Fruit fly (Drosophila melanogaster) whole organism, embryonic: ENCODE results near the gene CG46459.

ENCODE experiments used
- CG10209 ChIP-seq: fragments of 200-800 bp; sonication (Bioruptor generic); optimal IDR thresholded peaks from 3 replicates; lab custom pipeline; 2017; ENCODE audit warnings: missing biosample characterization, mild to moderate bottlenecking, missing genetic modification characterization, missing genetic modification reagents
- CG10321 ChIP-seq: fragments of 200-800 bp; sonication (Bioruptor generic); IDR thresholded peaks from 2 replicates; pipeline ENCODE4 v1.3.6; 2022; ENCODE audit warnings: missing biosample characterization, missing genetic modification characterization
- CG10431 ChIP-seq: fragments of 200-800 bp; sonication (Bioruptor generic); optimal IDR thresholded peaks from 3 replicates; lab custom pipeline; 2018; ENCODE audit warnings: missing biosample characterization, mild to moderate bottlenecking, missing genetic modification characterization
- CG12236 ChIP-seq: fragments of 200-800 bp; sonication (Bioruptor generic); optimal IDR thresholded peaks from 2 replicates; lab custom pipeline; 2016; ENCODE audit warnings: missing biosample characterization, missing genetic modification characterization
- CG14050 ChIP-seq: fragments of 200-800 bp; sonication (Bioruptor generic); IDR thresholded peaks from 3 replicates; pipeline ENCODE4 v1.3.6; 2022; ENCODE audit warnings: missing biosample characterization, missing genetic modification characterization
- CG15269 ChIP-seq: fragments of 200-800 bp; sonication (Bioruptor generic); optimal IDR thresholded peaks from 2 replicates; lab custom pipeline; 2018; ENCODE audit warnings: missing biosample characterization, mild to moderate bottlenecking, missing genetic modification characterization, moderate library complexity
- CG15696 ChIP-seq: fragments of 200-800 bp; sonication (Bioruptor generic); optimal IDR thresholded peaks from 2 replicates; lab custom pipeline; 2019; ENCODE audit warnings: missing biosample characterization, mild to moderate bottlenecking, missing genetic modification characterization, moderate library complexity
- CG16779 ChIP-seq: fragments of 200-800 bp; sonication (Bioruptor generic); IDR thresholded peaks from 2 replicates; pipeline ENCODE4 v1.3.6; 2022; ENCODE audit warnings: missing biosample characterization, missing genetic modification characterization
- CG16863 ChIP-seq: fragments of 200-800 bp; sonication (Bioruptor generic); optimal IDR thresholded peaks from 3 replicates; lab custom pipeline; 2016; ENCODE audit warnings: missing biosample characterization, missing genetic modification characterization
- CG2129 ChIP-seq: fragments of 200-800 bp; sonication (Bioruptor generic); IDR thresholded peaks from 2 replicates; pipeline ENCODE4 v1.3.6; 2022; ENCODE audit warnings: missing biosample characterization, missing genetic modification characterization; ENCODE audit not compliant: partially characterized antibody
- CG2875 ChIP-seq: fragments of 200-800 bp; sonication (Bioruptor generic); optimal IDR thresholded peaks from 2 replicates; lab custom pipeline; 2017; ENCODE audit warnings: missing biosample characterization, mild to moderate bottlenecking, missing genetic modification characterization, missing genetic modification reagents
- CG33213 ChIP-seq: fragments of 200-800 bp; sonication (Bioruptor generic); optimal IDR thresholded peaks from 3 replicates; lab custom pipeline; 2016; ENCODE audit warnings: missing biosample characterization, missing genetic modification characterization
- CG6813 ChIP-seq: fragments of 200-800 bp; sonication (Bioruptor generic); optimal IDR thresholded peaks from 2 replicates; lab custom pipeline; 2017; ENCODE audit warnings: missing biosample characterization, missing genetic modification characterization, mild to moderate bottlenecking, moderate library complexity, missing genetic modification reagents
- CG7928 ChIP-seq: fragments of 200-800 bp; sonication (Bioruptor generic); optimal IDR thresholded peaks from 2 replicates; lab custom pipeline; 2017; ENCODE audit warnings: missing biosample characterization, mild to moderate bottlenecking, missing genetic modification characterization
- CG9609 ChIP-seq: fragments of 200-800 bp; sonication (Bioruptor generic); optimal IDR thresholded peaks from 3 replicates; lab custom pipeline; 2016; ENCODE audit warnings: missing biosample characterization, missing genetic modification characterization
- Dbx ChIP-seq: fragments of 200-800 bp; sonication (Bioruptor generic); IDR thresholded peaks from 3 replicates; pipeline ENCODE4 v1.3.6; 2022; ENCODE audit warnings: missing biosample characterization, missing genetic modification characterization
- Dip2 ChIP-seq: fragments of 200-800 bp; sonication (Bioruptor generic); IDR thresholded peaks from 2 replicates; pipeline ENCODE4 v1.3.6; 2022; ENCODE audit warnings: missing biosample characterization, missing genetic modification characterization
- ERR ChIP-seq: fragments of 200-800 bp; sonication (Bioruptor generic); optimal IDR thresholded peaks from 2 replicates; lab custom pipeline; 2016; ENCODE audit warnings: missing biosample characterization, missing genetic modification characterization
- HmgD ChIP-seq: fragments of 200-800 bp; sonication (Bioruptor generic); optimal IDR thresholded peaks from 3 replicates; lab custom pipeline; 2016; ENCODE audit warnings: missing biosample characterization, missing genetic modification characterization
- HmgZ ChIP-seq: fragments of 200-800 bp; sonication (Bioruptor generic); optimal IDR thresholded peaks from 2 replicates; lab custom pipeline; 2018; ENCODE audit warnings: missing biosample characterization, mild to moderate bottlenecking, missing genetic modification characterization
- Hr51 ChIP-seq, 2 experiments: fragments of 200-800 bp; sonication (Bioruptor generic); optimal IDR thresholded peaks; 2 replicates in 1 of 2; 3 replicates in 1 of 2; lab custom pipeline; 2016 to 2018; ENCODE audit warnings: missing biosample characterization in 2 of 2, missing genetic modification characterization in 2 of 2, mild to moderate bottlenecking in 1 of 2, moderate library complexity in 1 of 2
- Lim3 ChIP-seq: fragments of 200-800 bp; sonication (Bioruptor generic); IDR thresholded peaks from 2 replicates; pipeline ENCODE4 v1.3.6; 2022; ENCODE audit warnings: missing biosample characterization, missing genetic modification characterization
- MTF-1 ChIP-seq: fragments of 200-800 bp; sonication (Bioruptor generic); optimal IDR thresholded peaks from 2 replicates; lab custom pipeline; 2018; ENCODE audit warnings: missing biosample characterization, mild to moderate bottlenecking, missing genetic modification characterization, borderline replicate concordance
- Neu2 ChIP-seq: fragments of 200-800 bp; sonication (Bioruptor generic); optimal IDR thresholded peaks from 3 replicates; lab custom pipeline; 2016; ENCODE audit warnings: missing biosample characterization, missing genetic modification characterization, borderline replicate concordance
- Scr ChIP-seq: fragments of 200-800 bp; sonication (Bioruptor generic); IDR thresholded peaks from 2 replicates; pipeline ENCODE4 v1.3.6; 2022; ENCODE audit warnings: missing biosample characterization, missing genetic modification characterization; ENCODE audit not compliant: partially characterized antibody
- Side ChIP-seq: fragments of 200-800 bp; sonication (Bioruptor generic); optimal IDR thresholded peaks from 2 replicates; lab custom pipeline; 2016; ENCODE audit warnings: missing biosample characterization, missing genetic modification characterization
- Sin3A ChIP-seq: fragments of >200 bp; optimal IDR thresholded peaks from 2 replicates; lab custom pipeline; 2018
- Vsx1 ChIP-seq: fragments of 200-800 bp; sonication (Bioruptor generic); optimal IDR thresholded peaks from 2 replicates; lab custom pipeline; 2017; ENCODE audit warnings: missing biosample characterization, mild to moderate bottlenecking, missing genetic modification characterization, missing genetic modification reagents
- Xbp1 ChIP-seq: fragments of 200-800 bp; sonication (Bioruptor generic); optimal IDR thresholded peaks from 3 replicates; lab custom pipeline; 2016; ENCODE audit warnings: missing biosample characterization, mild to moderate bottlenecking, missing genetic modification characterization
- ara ChIP-seq: fragments of 200-800 bp; sonication (Bioruptor generic); IDR thresholded peaks from 2 replicates; pipeline ENCODE4 v1.3.6; 2022; ENCODE audit warnings: missing biosample characterization, missing genetic modification characterization
- bigmax ChIP-seq: fragments of 200-800 bp; sonication (Bioruptor generic); optimal IDR thresholded peaks from 2 replicates; lab custom pipeline; 2018; ENCODE audit warnings: missing biosample characterization, mild to moderate bottlenecking, missing genetic modification characterization
- btn ChIP-seq: fragments of 200-800 bp; sonication (Bioruptor generic); optimal IDR thresholded peaks from 2 replicates; lab custom pipeline; 2016; ENCODE audit warnings: missing biosample characterization, missing genetic modification characterization
- disco-r ChIP-seq: fragments of 200-800 bp; sonication (Bioruptor generic); optimal IDR thresholded peaks from 2 replicates; lab custom pipeline; 2016; ENCODE audit warnings: missing biosample characterization, missing genetic modification characterization
- ewg ChIP-seq: fragments of 200-800 bp; sonication (Bioruptor generic); optimal IDR thresholded peaks from 3 replicates; lab custom pipeline; 2017; ENCODE audit warnings: mild to moderate bottlenecking, missing biosample characterization, missing genetic modification reagents, missing genetic modification characterization
- exex ChIP-seq: fragments of 200-800 bp; sonication (Bioruptor generic); optimal IDR thresholded peaks from 4 replicates; lab custom pipeline; 2018; ENCODE audit warnings: missing biosample characterization, mild to moderate bottlenecking, missing genetic modification characterization, moderate library complexity
- ftz-f1 ChIP-seq: fragments of 200-800 bp; sonication (Bioruptor generic); optimal IDR thresholded peaks from 2 replicates; lab custom pipeline; 2016; ENCODE audit warnings: missing biosample characterization, missing genetic modification characterization
- grn ChIP-seq: fragments of 200-800 bp; sonication (Bioruptor generic); optimal IDR thresholded peaks from 3 replicates; lab custom pipeline; 2017; ENCODE audit warnings: missing biosample characterization, missing genetic modification characterization
- gro ChIP-seq: fragments of 200-800 bp; sonication (Bioruptor generic); optimal IDR thresholded peaks from 2 replicates; lab custom pipeline; 2016; ENCODE audit warnings: missing biosample characterization, missing genetic modification characterization
- hb ChIP-seq: fragments of 200-800 bp; sonication (Bioruptor generic); IDR thresholded peaks from 3 replicates; pipeline ENCODE4 v1.3.6; 2022; ENCODE audit warnings: missing biosample characterization, missing genetic modification characterization; ENCODE audit not compliant: partially characterized antibody
- hth ChIP-seq: fragments of >200 bp; optimal IDR thresholded peaks from 2 replicates; lab custom pipeline; 2017; ENCODE audit warnings: inconsistent platforms
- jumu ChIP-seq: fragments of 200-800 bp; sonication (Bioruptor generic); optimal IDR thresholded peaks from 3 replicates; lab custom pipeline; 2016; ENCODE audit warnings: missing biosample characterization, missing genetic modification characterization
- lab ChIP-seq: fragments of 200-800 bp; sonication (Bioruptor generic); optimal IDR thresholded peaks from 3 replicates; lab custom pipeline; 2017; ENCODE audit warnings: missing biosample characterization, missing genetic modification characterization, mild to moderate bottlenecking, moderate library complexity, missing genetic modification reagents
- lov ChIP-seq, 2 experiments: fragments of 200-800 bp in 1 of 2; fragments of >200 bp in 1 of 2; sonication (Bioruptor generic) in 1 of 2; IDR thresholded peaks in 1 of 2; optimal IDR thresholded peaks in 1 of 2; 2 replicates in 1 of 2; 3 replicates in 1 of 2; pipeline versions ENCODE4 v1.3.6 to Lab custom; 2017 to 2022; ENCODE audit warnings: missing biosample characterization in 1 of 2, missing genetic modification characterization in 1 of 2
- mam ChIP-seq: fragments of 200-800 bp; sonication (Bioruptor generic); optimal IDR thresholded peaks from 3 replicates; lab custom pipeline; 2016; ENCODE audit warnings: missing biosample characterization, missing genetic modification characterization
- nerfin-1 ChIP-seq: fragments of 200-800 bp; sonication (Bioruptor generic); optimal IDR thresholded peaks from 3 replicates; lab custom pipeline; 2019; ENCODE audit warnings: missing biosample characterization, mild to moderate bottlenecking, missing genetic modification characterization, moderate library complexity
- rib ChIP-seq: fragments of 200-800 bp; sonication (Bioruptor generic); IDR thresholded peaks from 2 replicates; pipeline ENCODE4 v1.3.6; 2022; ENCODE audit warnings: missing biosample characterization, missing genetic modification characterization
- stc ChIP-seq: fragments of 200-800 bp; sonication (Bioruptor generic); IDR thresholded peaks from 2 replicates; pipeline ENCODE4 v1.3.6; 2022; ENCODE audit warnings: missing biosample characterization, missing genetic modification characterization
- stwl ChIP-seq: fragments of 200-800 bp; sonication (Bioruptor generic); optimal IDR thresholded peaks from 3 replicates; lab custom pipeline; 2018; ENCODE audit warnings: missing biosample characterization, mild to moderate bottlenecking, missing genetic modification characterization, moderate library complexity
- sug ChIP-seq: fragments of 200-800 bp; optimal IDR thresholded peaks from 2 replicates; lab custom pipeline; 2019; ENCODE audit warnings: missing biosample characterization, mild to moderate bottlenecking, missing genetic modification characterization, moderate library complexity
- tin ChIP-seq: fragments of 200-800 bp; sonication (Bioruptor generic); optimal IDR thresholded peaks from 3 replicates; lab custom pipeline; 2016; ENCODE audit warnings: missing biosample characterization, missing genetic modification characterization

CG46459 gene

DNA sequence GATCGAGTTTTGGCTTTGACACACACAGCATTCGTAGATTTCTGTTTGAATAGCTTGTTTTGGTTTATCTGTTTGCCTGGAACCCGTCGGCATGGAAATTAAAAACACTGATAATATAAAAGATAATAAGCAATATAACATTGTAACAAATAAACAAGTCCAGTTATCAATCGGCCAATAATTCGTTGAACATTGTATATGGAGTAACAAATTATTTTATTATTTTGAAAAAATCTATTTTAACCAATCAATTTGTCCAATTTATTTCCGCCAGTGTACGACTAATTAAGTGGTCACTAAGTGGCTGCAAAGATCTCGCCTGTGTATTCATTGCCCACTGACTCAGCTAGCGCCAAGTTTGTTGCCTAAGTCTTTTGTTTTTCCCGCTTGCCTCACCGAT lies 7.6 kb upstream of the CG46459 start (continued):
- TF ChIP-seq MTF-1 (no peak), Neu2 (no peak), CG2875 (GFP tag; lab: Kevin White, UChicago) (no peak), stwl (tag; lab: Kevin White, UChicago) (no peak), lov (optimal IDR thresholded peaks at IDR 0.05; lab: Kevin White, UChicago) (no peak), lov (GFP tag; IDR thresholded peaks at IDR 0.05; lab: Robert Waterston, UW) (0 out of 3 replicates have a peak, but pooled peaks have one; percentile 43), Lim3 (no peak), CG33213 (GFP tag; lab: Kevin White, UChicago) (no peak), CG7928 (no peak), jumu (no peak), Hr51 (GFP tag; optimal IDR thresholded peaks at IDR 0.05; lab: Kevin White, UChicago) (peak in 1 of 2 experiments; percentile 30), hb (GFP tag; lab: Robert Waterston, UW) (no peak), disco-r (GFP tag; lab: Kevin White, UChicago) (no peak), ewg (GFP tag; lab: Kevin White, UChicago) (no peak), hth (lab: Kevin White, UChicago) (no peak), Dbx (GFP tag; lab: Robert Waterston, UW) (peak; percentile 66), ERR (GFP tag; lab: Kevin White, UChicago) (no peak), CG2129 (no peak), sug (tag; lab: Kevin White, UChicago) (peak; percentile 4), lab (GFP tag; lab: Kevin White, UChicago) (peak; percentile 70), Dip2 (GFP tag; lab: Robert Waterston, UW) (no peak), CG15269 (tag; lab: Kevin White, UChicago) (peak; percentile 65), CG10321 (GFP tag; lab: Robert Waterston, UW) (no peak), tin (GFP tag; lab: Kevin White, UChicago) (peak; percentile 8), CG14050 (GFP tag; lab: Robert Waterston, UW) (no peak), rib (peak; percentile 23; the same call in 1 of the 2 replicates), mam (GFP tag; lab: Kevin White, UChicago) (peak; percentile 12), stc (GFP tag; lab: Robert Waterston, UW) (no peak), gro (peak; percentile 29), grn (GFP tag; lab: Kevin White, UChicago) (no peak), nerfin-1 (no peak), Sin3A (lab: Kevin White, UChicago) (no peak), CG16779 (no peak), CG9609 (GFP tag; lab: Kevin White, UChicago) (no peak), Side (GFP tag; lab: Kevin White, UChicago) (no peak), CG6813 (GFP tag; lab: Kevin White, UChicago) (peak; percentile 21), CG12236 (GFP tag; lab: Kevin White, UChicago) (no peak), Vsx1 (peak; percentile 48), CG16863 (no peak), Scr (GFP tag; lab: Robert Waterston, UW) (no peak), Xbp1 (GFP tag; lab: Kevin White, UChicago) (peak; percentile 22), CG10431 (no peak), bigmax (no peak), HmgD (no peak), HmgZ (tag; lab: Kevin White, UChicago) (peak; percentile 28), ara (GFP tag; lab: Robert Waterston, UW) (peak; percentile 51; the same call in 1 of the 2 replicates), exex (peak; percentile 29), ftz-f1 (GFP tag; lab: Kevin White, UChicago) (no peak), btn (no peak), CG15696 (tag; lab: Kevin White, UChicago) (no peak), CG10209 (GFP tag; lab: Kevin White, UChicago) (peak; percentile 4)
